Fruit fly (Drosophila melanogaster) whole organism, pupa: ENCODE measurements around the gene Lcp65Aa.
"Not testable (repeated sequence)": the region's sequence is repeated elsewhere in the genome, so short reads cannot be mapped to it uniquely, and the experiment has no call there.

ENCODE experiments used
- CG12605 ChIP-seq: fragments of 200-800 bp; sonication (Bioruptor generic); IDR thresholded peaks from 2 replicates; pipeline ENCODE4 v1.3.6; 2022; ENCODE audit warnings: missing biosample characterization, missing genetic modification characterization
- CG13204 ChIP-seq: fragments of 200-800 bp; sonication (Bioruptor generic); optimal IDR thresholded peaks from 2 replicates; lab custom pipeline; 2018; ENCODE audit warnings: missing biosample characterization, mild to moderate bottlenecking, missing genetic modification characterization, moderate library complexity
- CG14655 ChIP-seq: fragments of 200-800 bp; sonication (Bioruptor generic); optimal IDR thresholded peaks from 3 replicates; lab custom pipeline; 2017; ENCODE audit warnings: mild to moderate bottlenecking, missing biosample characterization, missing genetic modification reagents, missing genetic modification characterization
- CG17806 ChIP-seq: fragments of 200-800 bp; sonication (Bioruptor generic); optimal IDR thresholded peaks from 2 replicates; lab custom pipeline; 2018; ENCODE audit warnings: missing biosample characterization, mild to moderate bottlenecking, missing genetic modification characterization, moderate library complexity
- CG32121 ChIP-seq: fragments of 200-800 bp; sonication (Bioruptor generic); IDR thresholded peaks from 2 replicates; pipeline ENCODE4 v1.3.6; 2022; ENCODE audit warnings: missing biosample characterization, missing genetic modification characterization
- CG34367 ChIP-seq: fragments of 200-800 bp; sonication (Bioruptor generic); optimal IDR thresholded peaks from 2 replicates; lab custom pipeline; 2018; ENCODE audit warnings: missing biosample characterization, mild to moderate bottlenecking, missing genetic modification characterization
- CG4496 ChIP-seq: fragments of 200-800 bp; sonication (Bioruptor generic); IDR thresholded peaks from 3 replicates; pipeline ENCODE4 v1.3.6; 2022; ENCODE audit warnings: missing biosample characterization, missing genetic modification characterization
- CG8159 ChIP-seq: fragments of 200-800 bp; sonication (Bioruptor generic); optimal IDR thresholded peaks from 3 replicates; lab custom pipeline; 2018; ENCODE audit warnings: missing biosample characterization, mild to moderate bottlenecking, missing genetic modification characterization, moderate library complexity
- CG9948 ChIP-seq: fragments of 200-800 bp; sonication (Bioruptor generic); optimal IDR thresholded peaks from 2 replicates; lab custom pipeline; 2018; ENCODE audit warnings: missing biosample characterization, mild to moderate bottlenecking, missing genetic modification characterization, moderate library complexity
- Ets98B ChIP-seq: fragments of 200-800 bp; sonication (Bioruptor generic); IDR thresholded peaks from 2 replicates; pipeline ENCODE4 v1.3.6; 2022; ENCODE audit warnings: missing biosample characterization, missing genetic modification characterization
- Pif1A ChIP-seq: fragments of 200-800 bp; sonication (Bioruptor generic); optimal IDR thresholded peaks from 3 replicates; lab custom pipeline; 2016; ENCODE audit warnings: missing biosample characterization, missing genetic modification characterization
- fd96Ca ChIP-seq: fragments of 200-800 bp; sonication (Bioruptor generic); IDR thresholded peaks from 3 replicates; pipeline ENCODE4 v1.3.6; 2022; ENCODE audit warnings: missing biosample characterization, missing genetic modification characterization
- gl ChIP-seq: fragments of 200-800 bp; sonication (Bioruptor generic); optimal IDR thresholded peaks from 2 replicates; lab custom pipeline; 2018; ENCODE audit warnings: missing biosample characterization, mild to moderate bottlenecking, missing genetic modification characterization
- rn ChIP-seq: fragments of 200-800 bp; sonication (Bioruptor generic); IDR thresholded peaks from 2 replicates; pipeline ENCODE4 v1.3.6; 2022; ENCODE audit warnings: missing biosample characterization, missing genetic modification characterization

dm6 chr3L:6146374-6146773, 4.7 kb upstream of the Lcp65Aa start, which contains the start of gene Lcp65Ab2:
- TF ChIP-seq rn (GFP tag; lab: Robert Waterston, UW); CG17806 (tag; lab: Kevin White, UChicago); Pif1A (GFP tag; lab: Kevin White, UChicago); CG8159; CG32121; CG12605; Ets98B; CG4496 (GFP tag; lab: Robert Waterston, UW); CG14655 (GFP tag; lab: Kevin White, UChicago); gl (tag; lab: Kevin White, UChicago); CG9948 (tag; lab: Kevin White, UChicago); CG34367 (tag; lab: Kevin White, UChicago); CG13204 (GFP tag; lab: Kevin White, UChicago); fd96Ca: not testable (repeated sequence)
